Worm (Caenorhabditis elegans) whole organism, late embryonic: ENCODE results near the gene lgl-1.

ENCODE experiments used
- C08G9.2 ChIP-seq: sonication (generic microtip); optimal IDR thresholded peaks from 2 replicates; lab custom pipeline; 2016; ENCODE audit warnings: mild to moderate bottlenecking, missing genetic modification characterization, moderate library complexity, missing compliant biosample characterization
- C38D4.7 ChIP-seq: fragments of 200-800 bp; sonication (Bioruptor generic); optimal IDR thresholded peaks from 2 replicates; lab custom pipeline; 2018; ENCODE audit warnings: mild to moderate bottlenecking, missing genetic modification characterization, moderate library complexity, missing compliant biosample characterization
- F13H6.1 ChIP-seq: sonication (generic microtip); optimal IDR thresholded peaks from 2 replicates; lab custom pipeline; 2016; ENCODE audit warnings: missing genetic modification characterization, missing compliant biosample characterization
- K02D7.2 ChIP-seq: sonication (generic microtip); optimal IDR thresholded peaks from 2 replicates; lab custom pipeline; 2017; ENCODE audit warnings: mild to moderate bottlenecking, missing genetic modification characterization, missing compliant biosample characterization
- K09A11.1 ChIP-seq: sonication (generic microtip); optimal IDR thresholded peaks from 2 replicates; lab custom pipeline; 2017; ENCODE audit warnings: antibody characterized with exemption, mild to moderate bottlenecking, missing genetic modification characterization, missing compliant biosample characterization; ENCODE audit not compliant: insufficient read depth
- T23F11.4 ChIP-seq: fragments of 200-800 bp; sonication (Bioruptor generic); optimal IDR thresholded peaks from 2 replicates; lab custom pipeline; 2018; ENCODE audit warnings: mild to moderate bottlenecking, missing genetic modification characterization, missing compliant biosample characterization
- Y22D7AL.16 ChIP-seq: sonication (generic microtip); optimal IDR thresholded peaks from 2 replicates; lab custom pipeline; 2016; ENCODE audit warnings: missing genetic modification characterization, missing compliant biosample characterization
- ama-1 ChIP-seq: fragments of 150-350 bp; optimal IDR thresholded peaks from 2 replicates; lab custom pipeline; 2014
- ceh-14 ChIP-seq: sonication (generic microtip); optimal IDR thresholded peaks from 2 replicates; lab custom pipeline; 2016; ENCODE audit warnings: missing genotype, missing genetic modification characterization, missing compliant biosample characterization
- ceh-18 ChIP-seq: sonication (generic microtip); optimal IDR thresholded peaks from 2 replicates; lab custom pipeline; 2016; ENCODE audit warnings: missing genetic modification characterization, missing compliant biosample characterization
- ceh-22 ChIP-seq: sonication (generic microtip); optimal IDR thresholded peaks from 2 replicates; lab custom pipeline; 2017; ENCODE audit warnings: missing biosample characterization, missing genetic modification characterization
- ceh-24 ChIP-seq: sonication (generic microtip); optimal IDR thresholded peaks from 2 replicates; lab custom pipeline; 2016; ENCODE audit warnings: mild to moderate bottlenecking, missing genetic modification characterization, missing compliant biosample characterization
- ceh-30 ChIP-seq: fragments of 150-350 bp; optimal IDR thresholded peaks from 2 replicates; lab custom pipeline; 2014; ENCODE audit warnings: missing biosample characterization, missing genetic modification characterization
- ceh-34 ChIP-seq: sonication (generic microtip); optimal IDR thresholded peaks from 2 replicates; lab custom pipeline; 2016; ENCODE audit warnings: mild to moderate bottlenecking, missing genetic modification characterization, missing compliant biosample characterization
- ceh-45 ChIP-seq: fragments of 200-800 bp; sonication (Bioruptor generic); IDR thresholded peaks from 2 replicates; pipeline ENCODE4 v1.3.6; 2022; ENCODE audit warnings: missing genetic modification reagents, missing genetic modification characterization, missing compliant biosample characterization
- ceh-48 ChIP-seq: sonication (generic microtip); optimal IDR thresholded peaks from 2 replicates; lab custom pipeline; 2016; ENCODE audit warnings: missing genetic modification characterization, inconsistent platforms, missing compliant biosample characterization
- ceh-6 ChIP-seq: fragments of 200-800 bp; sonication (Bioruptor generic); optimal IDR thresholded peaks from 2 replicates; lab custom pipeline; 2018; ENCODE audit warnings: mild to moderate bottlenecking, missing genetic modification characterization, missing compliant biosample characterization
- ceh-9 ChIP-seq: sonication (generic microtip); optimal IDR thresholded peaks from 2 replicates; lab custom pipeline; 2016; ENCODE audit warnings: mild to moderate bottlenecking, missing genetic modification characterization, inconsistent platforms, missing compliant biosample characterization
- che-1 ChIP-seq: sonication (generic microtip); optimal IDR thresholded peaks from 2 replicates; lab custom pipeline; 2016; ENCODE audit warnings: mild to moderate bottlenecking, missing genetic modification characterization, missing compliant biosample characterization
- dmd-4 ChIP-seq: sonication (generic microtip); optimal IDR thresholded peaks from 2 replicates; lab custom pipeline; 2016; ENCODE audit warnings: borderline replicate concordance, missing genetic modification characterization, missing compliant biosample characterization
- elt-2 ChIP-seq: sonication (generic microtip); optimal IDR thresholded peaks from 2 replicates; lab custom pipeline; 2016; ENCODE audit warnings: missing genetic modification reagents, missing genetic modification characterization, missing compliant biosample characterization
- eyg-1 ChIP-seq: sonication (generic microtip); optimal IDR thresholded peaks from 2 replicates; lab custom pipeline; 2016; ENCODE audit warnings: missing genotype, missing genetic modification characterization, missing compliant biosample characterization
- fax-1 ChIP-seq: sonication (generic microtip); optimal IDR thresholded peaks from 2 replicates; lab custom pipeline; 2016; ENCODE audit warnings: missing genotype, missing genetic modification characterization, missing compliant biosample characterization
- fkh-10 ChIP-seq: fragments of 150-350 bp; optimal IDR thresholded peaks from 2 replicates; lab custom pipeline; 2014; ENCODE audit warnings: missing biosample characterization, missing genetic modification reagents, missing genetic modification characterization
- hlh-13 ChIP-seq: fragments of 200-800 bp; sonication (Bioruptor generic); optimal IDR thresholded peaks from 2 replicates; lab custom pipeline; 2018; ENCODE audit warnings: mild to moderate bottlenecking, missing genetic modification characterization, missing compliant biosample characterization
- hlh-30 ChIP-seq: sonication (generic microtip); optimal IDR thresholded peaks from 2 replicates; lab custom pipeline; 2017; ENCODE audit warnings: antibody characterized with exemption, missing genetic modification characterization, missing compliant biosample characterization; ENCODE audit not compliant: insufficient read depth
- lim-6 ChIP-seq: sonication (generic microtip); optimal IDR thresholded peaks from 2 replicates; lab custom pipeline; 2016; ENCODE audit warnings: missing genetic modification characterization, missing compliant biosample characterization
- lin-11 ChIP-seq: fragments of 200-800 bp; sonication (Bioruptor generic); optimal IDR thresholded peaks from 2 replicates; lab custom pipeline; 2018; ENCODE audit warnings: mild to moderate bottlenecking, missing genetic modification characterization, missing compliant biosample characterization
- madf-2 ChIP-seq: sonication (generic microtip); optimal IDR thresholded peaks from 2 replicates; lab custom pipeline; 2017; ENCODE audit warnings: missing genetic modification characterization, missing compliant biosample characterization
- mec-3 ChIP-seq: sonication (generic microtip); optimal IDR thresholded peaks from 2 replicates; lab custom pipeline; 2016; ENCODE audit warnings: borderline replicate concordance, missing genetic modification characterization, missing compliant biosample characterization
- nfya-1 ChIP-seq: sonication (generic microtip); optimal IDR thresholded peaks from 2 replicates; lab custom pipeline; 2017; ENCODE audit warnings: missing genetic modification characterization, mild to moderate bottlenecking, missing compliant biosample characterization, antibody characterized with exemption, moderate library complexity
- nhr-11 ChIP-seq: fragments of 150-350 bp; optimal IDR thresholded peaks from 2 replicates; lab custom pipeline; 2014; ENCODE audit warnings: missing biosample characterization, missing genetic modification characterization
- npax-4 ChIP-seq: sonication (generic microtip); optimal IDR thresholded peaks from 2 replicates; lab custom pipeline; 2016; ENCODE audit warnings: missing genetic modification characterization, missing compliant biosample characterization
- odd-2 ChIP-seq: sonication (generic microtip); optimal IDR thresholded peaks from 2 replicates; lab custom pipeline; 2017; ENCODE audit warnings: antibody characterized with exemption, mild to moderate bottlenecking, missing genetic modification characterization, missing compliant biosample characterization
- pag-3 ChIP-seq: sonication (generic microtip); optimal IDR thresholded peaks from 2 replicates; lab custom pipeline; 2016; ENCODE audit warnings: missing compliant biosample characterization, missing genetic modification characterization, borderline replicate concordance
- pqm-1 ChIP-seq: sonication (generic microtip); optimal IDR thresholded peaks from 2 replicates; lab custom pipeline; 2016; ENCODE audit warnings: missing genetic modification characterization, missing compliant biosample characterization
- pros-1 ChIP-seq: fragments of 150-350 bp; optimal IDR thresholded peaks from 2 replicates; lab custom pipeline; 2014; ENCODE audit warnings: missing biosample characterization, missing genetic modification reagents, missing genetic modification characterization
- ref-2 ChIP-seq: sonication (generic microtip); optimal IDR thresholded peaks from 2 replicates; lab custom pipeline; 2016; ENCODE audit warnings: missing genetic modification characterization, missing compliant biosample characterization
- rnt-1 ChIP-seq: sonication (generic microtip); optimal IDR thresholded peaks from 2 replicates; lab custom pipeline; 2016; ENCODE audit warnings: missing genetic modification characterization, missing compliant biosample characterization
- sdc-2 ChIP-seq: sonication (generic microtip); optimal IDR thresholded peaks from 2 replicates; lab custom pipeline; 2016; ENCODE audit warnings: missing genotype, missing genetic modification characterization, missing compliant biosample characterization
- sox-2 ChIP-seq: fragments of 200-800 bp; sonication (Bioruptor generic); IDR thresholded peaks from 2 replicates; pipeline ENCODE4 v1.3.6; 2022; ENCODE audit warnings: missing genetic modification reagents, missing genetic modification characterization, missing compliant biosample characterization
- sox-4 ChIP-seq: sonication (generic microtip); optimal IDR thresholded peaks from 2 replicates; lab custom pipeline; 2017; ENCODE audit warnings: mild to moderate bottlenecking, missing genetic modification characterization, inconsistent platforms, missing compliant biosample characterization
- syd-9 ChIP-seq: sonication (generic microtip); optimal IDR thresholded peaks from 2 replicates; lab custom pipeline; 2016; ENCODE audit warnings: mild to moderate bottlenecking, missing genetic modification characterization, moderate library complexity, missing compliant biosample characterization
- unc-3 ChIP-seq, 2 experiments: fragments of 200-800 bp in 1 of 2; sonication (Bioruptor generic) in 1 of 2; sonication (generic microtip) in 1 of 2; conservative IDR thresholded peaks in 1 of 2; optimal IDR thresholded peaks in 1 of 2; 2 replicates each; pipeline versions ENCODE4 v1.3.6 to Lab custom; 2016 to 2022; ENCODE audit warnings: missing compliant biosample characterization in 2 of 2, missing genetic modification characterization in 2 of 2, missing genetic modification reagents in 1 of 2
- unc-42 ChIP-seq: sonication (generic microtip); optimal IDR thresholded peaks from 2 replicates; lab custom pipeline; 2016; ENCODE audit warnings: missing genotype, missing genetic modification characterization, missing compliant biosample characterization
- unc-55 ChIP-seq: sonication (generic microtip); optimal IDR thresholded peaks from 2 replicates; lab custom pipeline; 2017; ENCODE audit warnings: missing biosample characterization, missing genetic modification reagents, missing genetic modification characterization
- unc-86 ChIP-seq: sonication (generic microtip); optimal IDR thresholded peaks from 2 replicates; lab custom pipeline; 2016; ENCODE audit warnings: missing genetic modification characterization, missing compliant biosample characterization
- zip-5 ChIP-seq: sonication (generic microtip); optimal IDR thresholded peaks from 2 replicates; lab custom pipeline; 2016; ENCODE audit warnings: missing genetic modification characterization, missing compliant biosample characterization
- ztf-16 ChIP-seq: sonication (generic microtip); optimal IDR thresholded peaks from 2 replicates; lab custom pipeline; 2017; ENCODE audit warnings: missing genetic modification characterization, missing compliant biosample characterization

lgl-1 gene

DNA sequence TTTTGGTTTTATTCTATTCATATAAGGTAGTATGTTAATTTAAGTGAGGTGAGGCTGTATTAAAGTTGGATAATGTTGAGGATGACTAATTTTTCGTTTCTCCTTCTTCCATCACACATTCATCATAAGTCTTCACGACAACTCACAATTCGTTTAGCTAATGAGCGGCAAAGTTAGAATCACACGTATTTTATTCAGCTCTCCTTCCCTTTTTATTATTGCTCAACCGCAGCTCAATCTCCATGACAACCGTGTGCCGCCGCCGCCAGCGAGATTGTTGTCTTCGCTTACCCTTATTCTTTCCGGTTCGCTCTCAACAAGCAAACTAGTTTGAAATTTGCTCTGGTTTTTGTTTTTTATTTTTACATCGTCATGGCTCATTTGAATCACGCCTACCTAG lies 9.5 kb upstream of the lgl-1 start, which contains the start of gene ZC13.2:
TSS of gene ZC13.2 (plus strand) at position 301 of the 400 bp plus-strand sequence.
- TF ChIP-seq ceh-22 (tag; lab: Kevin White, UChicago), result no peak
- no peak for TF ChIP-seq unc-86 (tag; lab: Kevin White, UChicago)
- no peak for TF ChIP-seq hlh-13 (GFP tag; lab: Kevin White, UChicago)
- no peak for TF ChIP-seq lin-11 (tag; lab: Kevin White, UChicago)
- TF ChIP-seq ceh-24 (tag; lab: Kevin White, UChicago), result no peak
- no peak for TF ChIP-seq odd-2 (tag; lab: Kevin White, UChicago)
- no peak for TF ChIP-seq zip-5 (tag; lab: Kevin White, UChicago)

- TF ChIP-seq sdc-2 (tag; lab: Kevin White, UChicago) (peak; percentile 80), pqm-1 (tag; lab: Kevin White, UChicago) (no peak), ceh-45 (no peak), ceh-34 (tag; lab: Kevin White, UChicago) (peak; percentile 39), mec-3 (tag; lab: Kevin White, UChicago) (no peak), C08G9.2 (tag; lab: Kevin White, UChicago) (peak; percentile 6), unc-55 (GFP tag; lab: Kevin White, UChicago) (peak; percentile 62), nhr-11 (tag; lab: Kevin White, UChicago) (no peak), madf-2 (tag; lab: Kevin White, UChicago) (no peak), sox-4 (tag; lab: Kevin White, UChicago) (no peak), unc-3 (GFP tag; conservative IDR thresholded peaks at IDR 0.05; lab: Robert Waterston, UW) (no peak), unc-3 (tag; optimal IDR thresholded peaks at IDR 0.05; lab: Kevin White, UChicago) (no peak), ceh-6 (no peak), zip-5 (tag; lab: Kevin White, UChicago) (no peak), F13H6.1 (tag; lab: Kevin White, UChicago) (peak; percentile 38), ztf-16 (tag; lab: Kevin White, UChicago) (no peak), elt-2 (tag; lab: Kevin White, UChicago) (peak; percentile 26), dmd-4 (tag; lab: Kevin White, UChicago) (no peak), nfya-1 (peak; percentile 71), C38D4.7 (no peak), ama-1 (lab: Kevin White, UChicago) (no peak), K02D7.2 (tag; lab: Kevin White, UChicago) (no peak), unc-86 (tag; lab: Kevin White, UChicago) (no peak), ref-2 (tag; lab: Kevin White, UChicago) (peak; percentile 81), ceh-22 (tag; lab: Kevin White, UChicago) (no peak), npax-4 (tag; lab: Kevin White, UChicago) (no peak), pag-3 (no peak), che-1 (no peak), eyg-1 (tag; lab: Kevin White, UChicago) (no peak), pros-1 (peak; percentile 62), Y22D7AL.16 (tag; lab: Kevin White, UChicago) (no peak), ceh-14 (tag; lab: Kevin White, UChicago) (peak; percentile 30), fax-1 (no peak), fkh-10 (GFP tag; lab: Kevin White, UChicago) (no peak), T23F11.4 (GFP tag; lab: Kevin White, UChicago) (no peak), hlh-13 (GFP tag; lab: Kevin White, UChicago) (no peak), unc-42 (peak; percentile 46), ceh-30 (tag; lab: Kevin White, UChicago) (no peak), sox-2 (GFP tag; lab: Robert Waterston, UW) (peak; percentile 8; the same call in 1 of the 2 replicates), syd-9 (tag; lab: Kevin White, UChicago) (no peak), K09A11.1 (tag; lab: Kevin White, UChicago) (no peak), lim-6 (no peak), ceh-9 (tag; lab: Kevin White, UChicago) (no peak), lin-11 (tag; lab: Kevin White, UChicago) (no peak), rnt-1 (tag; lab: Kevin White, UChicago) (peak; percentile 61), hlh-30 (tag; lab: Kevin White, UChicago) (peak; percentile 2), ceh-48 (tag; lab: Kevin White, UChicago) (no peak), ceh-18 (peak; percentile 43)
These were observed 6.0 kb upstream of the lgl-1 start, which contains the start of gene ZC13.1 for ce11 chrX:876935-877334. Gene ZC13.1, plus strand, starts transcription at chrX:877239.
